Fruit fly (Drosophila melanogaster) whole organism, embryonic: ENCODE results near the gene Nagk.

Experiments used
- Abd-B ChIP-seq: fragments of 200-800 bp; sonication (Bioruptor generic); optimal IDR thresholded peaks from 2 replicates; lab custom pipeline; 2018; ENCODE audit warnings: missing biosample characterization, mild to moderate bottlenecking, missing genetic modification characterization, moderate library complexity
- Ada2b ChIP-seq: fragments of 200-800 bp; sonication (Bioruptor generic); IDR thresholded peaks from 2 replicates; pipeline ENCODE4 v1.3.6; 2022; ENCODE audit warnings: missing biosample characterization, missing genetic modification characterization
- Bdp1 ChIP-seq: fragments of 200-800 bp; sonication (Bioruptor generic); optimal IDR thresholded peaks from 3 replicates; lab custom pipeline; 2016; ENCODE audit warnings: missing biosample characterization, missing genetic modification characterization
- Bgb ChIP-seq: fragments of 200-800 bp; sonication (Bioruptor generic); IDR thresholded peaks from 2 replicates; pipeline ENCODE4 v1.3.6; 2022; ENCODE audit warnings: missing biosample characterization, missing genetic modification characterization; ENCODE audit not compliant: partially characterized antibody
- Bteb2 ChIP-seq: fragments of 200-800 bp; sonication (Bioruptor generic); optimal IDR thresholded peaks from 2 replicates; lab custom pipeline; 2016; ENCODE audit warnings: missing biosample characterization, missing genetic modification characterization
- CG17359 ChIP-seq: fragments of 200-800 bp; sonication (Bioruptor generic); optimal IDR thresholded peaks from 3 replicates; lab custom pipeline; 2018; ENCODE audit warnings: missing biosample characterization, mild to moderate bottlenecking, missing genetic modification characterization, moderate library complexity
- CG18262 ChIP-seq: fragments of 200-800 bp; optimal IDR thresholded peaks from 3 replicates; lab custom pipeline; 2019; ENCODE audit warnings: missing biosample characterization, mild to moderate bottlenecking, missing genetic modification characterization, moderate library complexity
- CG2116 ChIP-seq: fragments of 200-800 bp; sonication (Bioruptor generic); optimal IDR thresholded peaks from 3 replicates; lab custom pipeline; 2018; ENCODE audit warnings: missing biosample characterization, mild to moderate bottlenecking, missing genetic modification characterization
- CG2875 ChIP-seq: fragments of 200-800 bp; sonication (Bioruptor generic); optimal IDR thresholded peaks from 2 replicates; lab custom pipeline; 2017; ENCODE audit warnings: missing biosample characterization, mild to moderate bottlenecking, missing genetic modification characterization, missing genetic modification reagents
- CG31388 ChIP-seq: fragments of 200-800 bp; sonication (Bioruptor generic); optimal IDR thresholded peaks from 2 replicates; lab custom pipeline; 2016; ENCODE audit warnings: missing biosample characterization, missing genetic modification characterization
- CG31441 ChIP-seq: fragments of 200-800 bp; sonication (Bioruptor generic); IDR thresholded peaks from 2 replicates; pipeline ENCODE4 v1.3.6; 2022; ENCODE audit warnings: missing biosample characterization, missing genetic modification characterization
- CG3281 ChIP-seq: fragments of 200-800 bp; sonication (Bioruptor generic); optimal IDR thresholded peaks from 3 replicates; lab custom pipeline; 2017; ENCODE audit warnings: missing biosample characterization, mild to moderate bottlenecking, missing genetic modification characterization
- CG33213 ChIP-seq: fragments of 200-800 bp; sonication (Bioruptor generic); optimal IDR thresholded peaks from 3 replicates; lab custom pipeline; 2016; ENCODE audit warnings: missing biosample characterization, missing genetic modification characterization
- CG4282 ChIP-seq: fragments of 200-800 bp; sonication (Bioruptor generic); optimal IDR thresholded peaks from 2 replicates; lab custom pipeline; 2016; ENCODE audit warnings: missing biosample characterization, missing genetic modification characterization
- CG4328 ChIP-seq: fragments of 200-800 bp; sonication (Bioruptor generic); optimal IDR thresholded peaks from 3 replicates; lab custom pipeline; 2017; ENCODE audit warnings: missing biosample characterization, missing genetic modification reagents, missing genetic modification characterization
- CG8290 ChIP-seq, 3 experiments: fragments of 200-800 bp; sonication (Bioruptor generic); optimal IDR thresholded peaks; 2 replicates each; lab custom pipeline; 2016 to 2019; ENCODE audit warnings: missing biosample characterization in 3 of 3, missing genetic modification characterization in 3 of 3, mild to moderate bottlenecking in 2 of 3, moderate library complexity in 1 of 3
- CG9437 ChIP-seq: fragments of 200-800 bp; sonication (Bioruptor generic); optimal IDR thresholded peaks from 2 replicates; lab custom pipeline; 2018; ENCODE audit warnings: missing biosample characterization, mild to moderate bottlenecking, missing genetic modification characterization
- Dip2 ChIP-seq: fragments of 200-800 bp; sonication (Bioruptor generic); IDR thresholded peaks from 2 replicates; pipeline ENCODE4 v1.3.6; 2022; ENCODE audit warnings: missing biosample characterization, missing genetic modification characterization
- Eip74EF ChIP-seq, 2 experiments: fragments of 200-800 bp in 1 of 2; fragments of >200 bp in 1 of 2; sonication (Bioruptor generic) in 1 of 2; optimal IDR thresholded peaks; 2 replicates each; lab custom pipeline; 2017 to 2019; ENCODE audit warnings: missing biosample characterization in 2 of 2, missing genetic modification characterization in 2 of 2, mild to moderate bottlenecking in 1 of 2, moderate library complexity in 1 of 2
- Gsc ChIP-seq: fragments of 200-800 bp; sonication (Bioruptor generic); IDR thresholded peaks from 2 replicates; pipeline ENCODE4 v1.3.6; 2022; ENCODE audit warnings: missing biosample characterization, missing genetic modification characterization
- Gug ChIP-seq: fragments of 200-800 bp; sonication (Bioruptor generic); IDR thresholded peaks from 4 replicates; pipeline ENCODE4 v1.3.6; 2022; ENCODE audit warnings: missing biosample characterization, missing genetic modification characterization
- H15 ChIP-seq: fragments of 200-800 bp; sonication (Bioruptor generic); IDR thresholded peaks from 3 replicates; pipeline ENCODE4 v1.3.6; 2022; ENCODE audit warnings: missing biosample characterization, missing genetic modification characterization
- Hmr ChIP-seq: fragments of 200-800 bp; sonication (Bioruptor generic); optimal IDR thresholded peaks from 3 replicates; lab custom pipeline; 2017; ENCODE audit warnings: mild to moderate bottlenecking, missing biosample characterization, missing genetic modification reagents, missing genetic modification characterization
- Hr3 ChIP-seq: fragments of 200-800 bp; sonication (Bioruptor generic); optimal IDR thresholded peaks from 3 replicates; lab custom pipeline; 2016; ENCODE audit warnings: missing biosample characterization, missing genetic modification characterization
- Hr51 ChIP-seq, 2 experiments: fragments of 200-800 bp; sonication (Bioruptor generic); optimal IDR thresholded peaks; 2 replicates in 1 of 2; 3 replicates in 1 of 2; lab custom pipeline; 2016 to 2018; ENCODE audit warnings: missing biosample characterization in 2 of 2, missing genetic modification characterization in 2 of 2, mild to moderate bottlenecking in 1 of 2, moderate library complexity in 1 of 2
- Hr78 ChIP-seq, 2 experiments: fragments of 200-800 bp in 1 of 2; fragments of >200 bp in 1 of 2; sonication (Bioruptor generic) in 1 of 2; optimal IDR thresholded peaks; 2 replicates each; lab custom pipeline; 2017 to 2019; ENCODE audit warnings: missing biosample characterization in 2 of 2, missing genetic modification characterization in 2 of 2, mild to moderate bottlenecking in 1 of 2, moderate library complexity in 1 of 2
- Mes4 ChIP-seq: fragments of 200-800 bp; sonication (Bioruptor generic); optimal IDR thresholded peaks from 2 replicates; lab custom pipeline; 2016; ENCODE audit warnings: missing biosample characterization, missing genetic modification characterization
- Myb ChIP-seq: fragments of 200-800 bp; sonication (Bioruptor generic); optimal IDR thresholded peaks from 2 replicates; lab custom pipeline; 2016; ENCODE audit warnings: missing biosample characterization, missing genetic modification characterization
- Optix ChIP-seq: fragments of 200-800 bp; sonication (Bioruptor generic); IDR thresholded peaks from 3 replicates; pipeline ENCODE4 v1.3.6; 2022; ENCODE audit warnings: missing biosample characterization, missing genetic modification characterization
- Rx ChIP-seq: fragments of 200-800 bp; sonication (Bioruptor generic); IDR thresholded peaks from 2 replicates; pipeline ENCODE4 v1.3.6; 2022; ENCODE audit warnings: missing biosample characterization, missing genetic modification characterization
- Sin3A ChIP-seq: fragments of >200 bp; optimal IDR thresholded peaks from 2 replicates; lab custom pipeline; 2018
- az2 ChIP-seq: fragments of 200-800 bp; sonication (Bioruptor generic); optimal IDR thresholded peaks from 3 replicates; lab custom pipeline; 2016; ENCODE audit warnings: missing biosample characterization, missing genetic modification characterization
- chn ChIP-seq: fragments of 200-800 bp; sonication (Bioruptor generic); optimal IDR thresholded peaks from 2 replicates; lab custom pipeline; 2016; ENCODE audit warnings: missing biosample characterization, missing genetic modification characterization
- dm ChIP-seq: fragments of 200-800 bp; sonication (Bioruptor generic); optimal IDR thresholded peaks from 3 replicates; lab custom pipeline; 2016; ENCODE audit warnings: missing biosample characterization, missing genetic modification characterization
- emc ChIP-seq: fragments of 200-800 bp; sonication (Bioruptor generic); optimal IDR thresholded peaks from 2 replicates; lab custom pipeline; 2016; ENCODE audit warnings: missing biosample characterization, missing genetic modification characterization
- ewg ChIP-seq: fragments of 200-800 bp; sonication (Bioruptor generic); optimal IDR thresholded peaks from 3 replicates; lab custom pipeline; 2017; ENCODE audit warnings: mild to moderate bottlenecking, missing biosample characterization, missing genetic modification reagents, missing genetic modification characterization
- gcm ChIP-seq: fragments of 200-800 bp; sonication (Bioruptor generic); optimal IDR thresholded peaks from 2 replicates; lab custom pipeline; 2019; ENCODE audit warnings: missing biosample characterization, mild to moderate bottlenecking, missing genetic modification characterization, moderate library complexity
- her ChIP-seq: fragments of 200-800 bp; sonication (Bioruptor generic); optimal IDR thresholded peaks from 2 replicates; lab custom pipeline; 2016; ENCODE audit warnings: missing biosample characterization, missing genetic modification characterization
- lab ChIP-seq: fragments of 200-800 bp; sonication (Bioruptor generic); optimal IDR thresholded peaks from 3 replicates; lab custom pipeline; 2017; ENCODE audit warnings: missing biosample characterization, missing genetic modification characterization, mild to moderate bottlenecking, moderate library complexity, missing genetic modification reagents
- maf-S ChIP-seq: fragments of 200-800 bp; sonication (Bioruptor generic); optimal IDR thresholded peaks from 2 replicates; lab custom pipeline; 2016; ENCODE audit warnings: missing biosample characterization, missing genetic modification characterization
- odd ChIP-seq: fragments of 200-800 bp; sonication (Bioruptor generic); optimal IDR thresholded peaks from 2 replicates; lab custom pipeline; 2017; ENCODE audit warnings: missing biosample characterization, mild to moderate bottlenecking, missing genetic modification characterization
- prd ChIP-seq, 3 experiments: fragments of >200 bp in 2 of 3; fragments of 200-800 bp in 1 of 3; sonication (Bioruptor generic) in 1 of 3; optimal IDR thresholded peaks in 2 of 3; IDR thresholded peaks in 1 of 3; 2 replicates in 2 of 3; 3 replicates in 1 of 3; pipeline versions ENCODE4 v1.3.6 to Lab custom; 2017 to 2022; ENCODE audit warnings: missing biosample characterization in 1 of 3, missing genetic modification characterization in 1 of 3
- psq ChIP-seq: fragments of 200-800 bp; sonication (Bioruptor generic); optimal IDR thresholded peaks from 2 replicates; lab custom pipeline; 2017; ENCODE audit warnings: missing biosample characterization, missing genetic modification characterization
- sc ChIP-seq, 3 experiments: fragments of >200 bp in 2 of 3; fragments of 200-800 bp in 1 of 3; sonication (Bioruptor generic) in 1 of 3; optimal IDR thresholded peaks; 2 replicates in 2 of 3; 3 replicates in 1 of 3; lab custom pipeline; 2017; ENCODE audit warnings: mild to moderate bottlenecking in 1 of 3, missing biosample characterization in 1 of 3, missing genetic modification characterization in 1 of 3, missing genetic modification reagents in 1 of 3
- sens ChIP-seq: fragments of 200-800 bp; sonication (Bioruptor generic); peaks from one replicate; lab custom pipeline; 2016; ENCODE audit warnings: missing biosample characterization, missing genetic modification characterization
- stwl ChIP-seq: fragments of 200-800 bp; sonication (Bioruptor generic); optimal IDR thresholded peaks from 3 replicates; lab custom pipeline; 2018; ENCODE audit warnings: missing biosample characterization, mild to moderate bottlenecking, missing genetic modification characterization, moderate library complexity
- toy ChIP-seq: fragments of 200-800 bp; sonication (Bioruptor generic); IDR thresholded peaks from 2 replicates; pipeline ENCODE4 v1.3.6; 2022; ENCODE audit warnings: missing biosample characterization, missing genetic modification characterization
- unc-4 ChIP-seq: fragments of 200-800 bp; sonication (Bioruptor generic); IDR thresholded peaks from 2 replicates; pipeline ENCODE4 v1.3.6; 2022; ENCODE audit warnings: missing biosample characterization, missing genetic modification characterization; ENCODE audit not compliant: partially characterized antibody
- wek ChIP-seq: fragments of 200-800 bp; sonication (Bioruptor generic); optimal IDR thresholded peaks from 3 replicates; lab custom pipeline; 2018; ENCODE audit warnings: missing biosample characterization, mild to moderate bottlenecking, missing genetic modification characterization, moderate library complexity

The Nagk gene

DNA sequence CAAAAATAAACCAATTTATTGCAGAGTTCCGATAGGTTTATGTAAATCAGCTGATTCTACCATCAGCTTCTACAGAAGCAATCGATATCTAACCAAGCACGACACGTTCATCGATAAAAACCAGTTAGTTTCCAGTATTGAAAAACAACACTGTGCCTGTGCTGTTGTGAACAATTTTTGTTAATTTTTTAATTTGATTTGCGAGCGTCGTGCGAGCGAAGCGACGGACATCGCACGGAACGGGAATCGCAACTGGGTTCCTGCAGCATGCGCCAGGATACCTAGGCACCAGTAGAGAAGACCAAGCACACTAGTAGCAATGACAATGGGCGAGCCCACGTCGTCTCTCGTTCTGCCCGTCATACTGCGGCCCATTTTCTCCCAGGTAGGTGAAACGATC is 28.8 kb upstream of the Nagk start, which contains the start of the genes Ccm3 and CG6136 (continued):
- TF ChIP-seq Hr78 (GFP tag; optimal IDR thresholded peaks at IDR 0.05; lab: Kevin White, UChicago) (no peak), emc (no peak), Myb (GFP tag; lab: Kevin White, UChicago) (peak; percentile 64), Sin3A (peak; percentile 44), chn (peak; percentile 17), CG8290 (GFP tag; optimal IDR thresholded peaks at IDR 0.05; lab: Kevin White, UChicago) (no peak), CG8290 (tag; optimal IDR thresholded peaks at IDR 0.05; lab: Kevin White, UChicago) (peak in 1 of 2 experiments; percentile 69), CG2116 (GFP tag; lab: Kevin White, UChicago) (peak; percentile 90), CG9437 (GFP tag; lab: Kevin White, UChicago) (peak; percentile 40), Optix (GFP tag; lab: Robert Waterston, UW) (no peak), CG18262 (no peak), ewg (GFP tag; lab: Kevin White, UChicago) (peak; percentile 48), maf-S (GFP tag; lab: Kevin White, UChicago) (no peak), Bdp1 (no peak), unc-4 (peak; percentile 92), CG2875 (GFP tag; lab: Kevin White, UChicago) (no peak), CG17359 (tag; lab: Kevin White, UChicago) (no peak), CG4282 (peak; percentile 46), CG31388 (no peak), Mes4 (no peak), lab (GFP tag; lab: Kevin White, UChicago) (peak; percentile 61), CG33213 (GFP tag; lab: Kevin White, UChicago) (no peak), Hr51 (GFP tag; optimal IDR thresholded peaks at IDR 0.05; lab: Kevin White, UChicago) (peak in 1 of 2 experiments; percentile 23), dm (GFP tag; lab: Kevin White, UChicago) (peak; percentile 2), H15 (GFP tag; lab: Robert Waterston, UW) (peak; percentile 40; the same call in 1 of the 3 replicates), Hr3 (GFP tag; lab: Kevin White, UChicago) (peak; percentile 12), odd (peak; percentile 13), Bgb (GFP tag; lab: Robert Waterston, UW) (peak; percentile 96), CG3281 (peak; percentile 35), Abd-B (GFP tag; lab: Kevin White, UChicago) (no peak), CG31441 (GFP tag; lab: Robert Waterston, UW) (no peak), her (GFP tag; lab: Kevin White, UChicago) (peak; percentile 35), sens (GFP tag; lab: Kevin White, UChicago) (peak; percentile 68), az2 (GFP tag; lab: Kevin White, UChicago) (no peak), gcm (peak; percentile 27), Eip74EF (GFP tag; optimal IDR thresholded peaks at IDR 0.05; lab: Kevin White, UChicago) (no peak), Bteb2 (GFP tag; lab: Kevin White, UChicago) (peak; percentile 42), stwl (peak; percentile 80), Gug (GFP tag; lab: Robert Waterston, UW) (no peak), Ada2b (GFP tag; lab: Robert Waterston, UW) (no peak), wek (no peak), Gsc (GFP tag; lab: Robert Waterston, UW) (no peak), CG4328 (GFP tag; lab: Kevin White, UChicago) (no peak), psq (GFP tag; lab: Kevin White, UChicago) (no peak), Hmr (GFP tag; lab: Kevin White, UChicago) (peak; percentile 69), prd (optimal IDR thresholded peaks at IDR 0.05; lab: Kevin White, UChicago) (no peak), prd (GFP tag; IDR thresholded peaks at IDR 0.05; lab: Robert Waterston, UW) (peak; percentile 52; the same call in 1 of the 3 replicates), sc (optimal IDR thresholded peaks at IDR 0.05; lab: Kevin White, UChicago) (no peak), sc (GFP tag; optimal IDR thresholded peaks at IDR 0.05; lab: Kevin White, UChicago) (no peak), toy (GFP tag; lab: Robert Waterston, UW) (no peak), Rx (GFP tag; lab: Robert Waterston, UW) (no peak), Dip2 (no peak)
